Worm (Caenorhabditis elegans) whole organism, young adult: ENCODE data around the gene T05C12.4.
A peak's percentile ranks its signal among the peaks of the same experiment; 100 is the strongest.

ENCODE experiments used
- B0019.2 ChIP-seq: fragments of 200-800 bp; sonication (Bioruptor generic); conservative IDR thresholded peaks from 2 replicates; pipeline ENCODE4 v1.3.6; 2022; ENCODE audit warnings: missing genetic modification reagents, missing genetic modification characterization, missing compliant biosample characterization
- B0336.3 ChIP-seq: fragments of 200-800 bp; sonication (Bioruptor generic); IDR thresholded peaks from 2 replicates; pipeline ENCODE4 v1.3.6; 2022; ENCODE audit warnings: missing genetic modification characterization, missing compliant biosample characterization
- C06A6.2 ChIP-seq: fragments of 200-800 bp; sonication (Bioruptor generic); conservative IDR thresholded peaks from 2 replicates; pipeline ENCODE4 v1.3.6; 2022; ENCODE audit warnings: missing genetic modification characterization, missing compliant biosample characterization
- F10E7.11 ChIP-seq: sonication (generic microtip); optimal IDR thresholded peaks from 2 replicates; lab custom pipeline; 2017; ENCODE audit warnings: mild to moderate bottlenecking, missing genetic modification characterization, moderate library complexity, missing compliant biosample characterization
- F49E8.2 ChIP-seq: sonication (generic microtip); optimal IDR thresholded peaks from 3 replicates; lab custom pipeline; 2017; ENCODE audit warnings: missing genetic modification characterization, mild to moderate bottlenecking, missing compliant biosample characterization, antibody characterized with exemption, moderate library complexity; ENCODE audit not compliant: insufficient read depth
- F55B11.4 ChIP-seq: sonication (generic microtip); optimal IDR thresholded peaks from 2 replicates; lab custom pipeline; 2016; ENCODE audit warnings: missing compliant biosample characterization, missing genetic modification characterization, borderline replicate concordance; ENCODE audit not compliant: insufficient read depth
- K11D2.4 ChIP-seq: fragments of 200-800 bp; sonication (Bioruptor generic); IDR thresholded peaks from 2 replicates; pipeline ENCODE4 v1.3.6; 2022; ENCODE audit warnings: missing genetic modification reagents, missing genetic modification characterization, missing compliant biosample characterization
- K12H6.12 ChIP-seq: fragments of 200-800 bp; sonication (Bioruptor generic); optimal IDR thresholded peaks from 2 replicates; lab custom pipeline; 2018; ENCODE audit warnings: mild to moderate bottlenecking, missing genetic modification characterization, missing compliant biosample characterization
- T07F8.4 ChIP-seq: sonication (generic microtip); optimal IDR thresholded peaks from 2 replicates; lab custom pipeline; 2016; ENCODE audit warnings: mild to moderate bottlenecking, missing genetic modification characterization, moderate library complexity, missing compliant biosample characterization
- Y53F4B.3 ChIP-seq: fragments of 200-800 bp; sonication (Bioruptor generic); IDR thresholded peaks from 2 replicates; pipeline ENCODE4 v1.3.6; 2022; ENCODE audit warnings: missing genetic modification reagents, missing genetic modification characterization, missing compliant biosample characterization
- Y53G8AR.9 ChIP-seq: fragments of 200-800 bp; sonication (Bioruptor generic); conservative IDR thresholded peaks from 2 replicates; pipeline ENCODE4 v1.3.6; 2022; ENCODE audit warnings: missing genetic modification reagents, missing genetic modification characterization, missing compliant biosample characterization
- Y56A3A.18 ChIP-seq: fragments of 200-800 bp; sonication (Bioruptor generic); IDR thresholded peaks from 2 replicates; pipeline ENCODE4 v1.3.6; 2022; ENCODE audit warnings: missing genetic modification reagents, missing genetic modification characterization, missing compliant biosample characterization
- Y79H2A.3 ChIP-seq: fragments of 200-800 bp; sonication (Bioruptor generic); conservative IDR thresholded peaks from 2 replicates; pipeline ENCODE4 v1.3.6; 2022; ENCODE audit warnings: missing genetic modification reagents, missing genetic modification characterization, missing compliant biosample characterization
- ZK185.1 ChIP-seq: sonication (generic microtip); optimal IDR thresholded peaks from 2 replicates; lab custom pipeline; 2016; ENCODE audit warnings: mild to moderate bottlenecking, missing genetic modification characterization, missing compliant biosample characterization; ENCODE audit not compliant: poor library complexity, severe bottlenecking
- ama-1 ChIP-seq, 3 experiments: fragments of 150-350 bp in 1 of 3; sonication (generic microtip) in 2 of 3; optimal IDR thresholded peaks; 2 replicates each; lab custom pipeline; 2014 to 2018; ENCODE audit warnings: missing biosample characterization in 2 of 3, missing genetic modification characterization in 2 of 3, missing genetic modification reagents in 2 of 3
- aptf-3 ChIP-seq: fragments of 200-800 bp; sonication (Bioruptor generic); IDR thresholded peaks from 2 replicates; pipeline ENCODE4 v1.3.6; 2022; ENCODE audit warnings: missing genetic modification characterization, missing compliant biosample characterization
- atf-7 ChIP-seq: sonication (generic microtip); optimal IDR thresholded peaks from 2 replicates; lab custom pipeline; 2017; ENCODE audit warnings: mild to moderate bottlenecking, missing genetic modification characterization, missing compliant biosample characterization
- attf-5 ChIP-seq: fragments of 200-800 bp; sonication (Bioruptor generic); optimal IDR thresholded peaks from 2 replicates; lab custom pipeline; 2018; ENCODE audit warnings: mild to moderate bottlenecking, missing genetic modification characterization, missing compliant biosample characterization
- attf-6 ChIP-seq: fragments of 200-800 bp; sonication (Bioruptor generic); IDR thresholded peaks from 2 replicates; pipeline ENCODE4 v1.3.6; 2022; ENCODE audit warnings: missing genetic modification reagents, missing genetic modification characterization, missing compliant biosample characterization
- ceh-27 ChIP-seq: fragments of 200-800 bp; sonication (Bioruptor generic); optimal IDR thresholded peaks from 2 replicates; lab custom pipeline; 2018; ENCODE audit warnings: mild to moderate bottlenecking, missing genetic modification characterization, moderate library complexity, missing compliant biosample characterization
- ceh-40 ChIP-seq: fragments of 200-800 bp; sonication (Bioruptor generic); IDR thresholded peaks from 2 replicates; pipeline ENCODE4 v1.3.6; 2022; ENCODE audit warnings: missing genetic modification characterization, missing compliant biosample characterization
- ceh-79 ChIP-seq: sonication (generic microtip); optimal IDR thresholded peaks from 2 replicates; lab custom pipeline; 2017; ENCODE audit warnings: mild to moderate bottlenecking, missing genetic modification characterization, missing compliant biosample characterization
- ceh-91 ChIP-seq: fragments of 200-800 bp; sonication (Bioruptor generic); IDR thresholded peaks from 2 replicates; pipeline ENCODE4 v1.3.6; 2022; ENCODE audit warnings: missing genetic modification reagents, missing genetic modification characterization, missing compliant biosample characterization
- dpl-1 ChIP-seq: fragments of 150-350 bp; optimal IDR thresholded peaks from 2 replicates; lab custom pipeline; 2014; ENCODE audit warnings: missing biosample characterization, missing genetic modification reagents, missing genetic modification characterization
- efl-1 ChIP-seq: fragments of 150-350 bp; optimal IDR thresholded peaks from 2 replicates; lab custom pipeline; 2014; ENCODE audit warnings: missing biosample characterization, missing genetic modification reagents, missing genetic modification characterization
- him-1 ChIP-seq: sonication (generic microtip); optimal IDR thresholded peaks from 2 replicates; lab custom pipeline; 2016; ENCODE audit warnings: missing genotype, missing genetic modification reagents, missing genetic modification characterization, missing compliant biosample characterization
- hmg-20 ChIP-seq: fragments of 200-800 bp; sonication (Bioruptor generic); IDR thresholded peaks from 2 replicates; pipeline ENCODE4 v1.3.6; 2022; ENCODE audit warnings: missing genetic modification reagents, missing genetic modification characterization, missing compliant biosample characterization
- let-526 ChIP-seq: fragments of 200-800 bp; sonication (Bioruptor generic); IDR thresholded peaks from 2 replicates; pipeline ENCODE4 v1.3.6; 2022; ENCODE audit warnings: missing genetic modification reagents, missing genetic modification characterization, missing compliant biosample characterization
- let-607 ChIP-seq, 2 experiments: fragments of 200-800 bp in 1 of 2; sonication (Bioruptor generic) in 1 of 2; sonication (generic microtip) in 1 of 2; optimal IDR thresholded peaks; 2 replicates each; lab custom pipeline; 2016 to 2018; ENCODE audit warnings: mild to moderate bottlenecking in 2 of 2, missing compliant biosample characterization in 2 of 2, missing genetic modification characterization in 2 of 2, moderate library complexity in 2 of 2, missing genotype in 1 of 2
- lin-35 ChIP-seq, 3 experiments: fragments of 150-350 bp in 2 of 3; sonication (generic microtip) in 1 of 3; optimal IDR thresholded peaks; 2 replicates each; lab custom pipeline; 2014 to 2018; ENCODE audit warnings: missing biosample characterization in 3 of 3, missing genetic modification characterization in 3 of 3, missing genetic modification reagents in 3 of 3
- lsy-27 ChIP-seq: sonication (generic microtip); optimal IDR thresholded peaks from 2 replicates; lab custom pipeline; 2017; ENCODE audit warnings: missing genetic modification characterization, mild to moderate bottlenecking, missing compliant biosample characterization, antibody characterized with exemption, missing genotype, borderline replicate concordance; ENCODE audit not compliant: insufficient read depth
- madf-6 ChIP-seq: fragments of 200-800 bp; sonication (Bioruptor generic); IDR thresholded peaks from 2 replicates; pipeline ENCODE4 v1.3.6; 2022; ENCODE audit warnings: missing genetic modification reagents, missing genetic modification characterization, missing compliant biosample characterization
- madf-8 ChIP-seq: fragments of 200-800 bp; sonication (Bioruptor generic); conservative IDR thresholded peaks from 2 replicates; pipeline ENCODE4 v1.3.6; 2022; ENCODE audit warnings: missing genetic modification reagents, missing genetic modification characterization, missing compliant biosample characterization
- mcd-1 ChIP-seq: fragments of 200-800 bp; sonication (Bioruptor generic); IDR thresholded peaks from 2 replicates; pipeline ENCODE4 v1.3.6; 2022; ENCODE audit warnings: missing genetic modification reagents, missing genetic modification characterization, missing compliant biosample characterization
- mes-4 ChIP-seq: sonication (generic microtip); optimal IDR thresholded peaks from 2 replicates; lab custom pipeline; 2016; ENCODE audit warnings: missing genotype, missing genetic modification characterization, missing compliant biosample characterization
- mxl-1 ChIP-seq: sonication (generic microtip); optimal IDR thresholded peaks from 2 replicates; lab custom pipeline; 2016; ENCODE audit warnings: missing genetic modification characterization, missing compliant biosample characterization
- pbrm-1 ChIP-seq: fragments of 200-800 bp; sonication (Bioruptor generic); IDR thresholded peaks from 2 replicates; pipeline ENCODE4 v1.3.6; 2022; ENCODE audit warnings: missing genetic modification reagents, missing genetic modification characterization, missing compliant biosample characterization
- rcor-1 ChIP-seq: fragments of 200-800 bp; sonication (Bioruptor generic); IDR thresholded peaks from 2 replicates; pipeline ENCODE4 v1.3.6; 2022; ENCODE audit warnings: missing genetic modification reagents, missing genetic modification characterization, missing compliant biosample characterization
- snpc-3.4 ChIP-seq: sonication (generic microtip); optimal IDR thresholded peaks from 2 replicates; lab custom pipeline; 2017; ENCODE audit warnings: missing genetic modification characterization, mild to moderate bottlenecking, missing compliant biosample characterization, antibody characterized with exemption, moderate library complexity, missing genotype, missing genetic modification reagents
- somi-1 ChIP-seq: fragments of 200-800 bp; sonication (Bioruptor generic); optimal IDR thresholded peaks from 2 replicates; lab custom pipeline; 2018; ENCODE audit warnings: mild to moderate bottlenecking, missing genetic modification characterization, missing compliant biosample characterization
- sptf-2 ChIP-seq: fragments of 200-800 bp; sonication (Bioruptor generic); optimal IDR thresholded peaks from 2 replicates; lab custom pipeline; 2018; ENCODE audit warnings: mild to moderate bottlenecking, missing genetic modification characterization, missing compliant biosample characterization
- tlf-1 ChIP-seq: fragments of 200-800 bp; sonication (Bioruptor generic); optimal IDR thresholded peaks from 2 replicates; lab custom pipeline; 2018; ENCODE audit warnings: mild to moderate bottlenecking, missing genetic modification characterization, missing compliant biosample characterization
- ztf-18 ChIP-seq: sonication (generic microtip); optimal IDR thresholded peaks from 2 replicates; lab custom pipeline; 2016; ENCODE audit warnings: missing genotype, mild to moderate bottlenecking, missing genetic modification characterization, missing compliant biosample characterization
- ztf-25 ChIP-seq: fragments of 200-800 bp; sonication (Bioruptor generic); IDR thresholded peaks from 2 replicates; pipeline ENCODE4 v1.3.6; 2022; ENCODE audit warnings: missing genetic modification reagents, missing genetic modification characterization, missing compliant biosample characterization
- ztf-28 ChIP-seq: fragments of 200-800 bp; sonication (Bioruptor generic); IDR thresholded peaks from 2 replicates; pipeline ENCODE4 v1.3.6; 2022; ENCODE audit warnings: missing genetic modification reagents, missing genetic modification characterization, missing compliant biosample characterization

T05C12.4 gene

ce11 chrII:8187516-8187915 is 7.3 kb upstream of the T05C12.4 start (continued):
- TF ChIP-seq ceh-27 (no peak), K11D2.4 (GFP tag; lab: Robert Waterston, UW) (no peak)
- TF ChIP-seq, all 124 proteins: peak for 12

ce11 chrII:8185016-8185493 is 4.9 kb upstream of the T05C12.4 start, which contains the start of the genes mig-5 and cct-1:
Gene mig-5, minus strand, starts transcription at chrII:8185023.
Gene cct-1, plus strand, starts transcription at chrII:8185443.
- TF ChIP-seq ceh-40 (no peak), C06A6.2 (GFP tag; lab: Robert Waterston, UW) (peak; percentile 86), ceh-79 (tag; lab: Kevin White, UChicago) (no peak), let-526 (GFP tag; lab: Robert Waterston, UW) (peak; percentile 64; the same call in 1 of the 2 replicates), mcd-1 (GFP tag; lab: Robert Waterston, UW) (peak; percentile 99), attf-5 (GFP tag; lab: Kevin White, UChicago) (peak; percentile 96), dpl-1 (GFP tag; lab: Kevin White, UChicago) (peak; percentile 53), ztf-18 (tag; lab: Kevin White, UChicago) (peak; percentile 77), rcor-1 (GFP tag; lab: Robert Waterston, UW) (peak; percentile 91), aptf-3 (GFP tag; lab: Robert Waterston, UW) (no peak), atf-7 (tag; lab: Kevin White, UChicago) (peak; percentile 73), F10E7.11 (no peak), ZK185.1 (tag; lab: Kevin White, UChicago) (peak; percentile 96), F49E8.2 (peak; percentile 70), madf-8 (peak; percentile 71), lsy-27 (tag; lab: Kevin White, UChicago) (no peak), Y53G8AR.9 (GFP tag; lab: Robert Waterston, UW) (peak; percentile 77; the same call in 1 of the 2 replicates), pbrm-1 (GFP tag; lab: Robert Waterston, UW) (peak; percentile 94), ceh-91 (peak; percentile 87), efl-1 (GFP tag; lab: Kevin White, UChicago) (peak; percentile 81), let-607 (tag; optimal IDR thresholded peaks at IDR 0.05; lab: Kevin White, UChicago) (peak in 1 of 2 experiments; percentile 84), madf-6 (peak; percentile 85), Y53F4B.3 (GFP tag; lab: Robert Waterston, UW) (no peak), somi-1 (GFP tag; lab: Kevin White, UChicago) (peak; percentile 87), snpc-3.4 (tag; lab: Kevin White, UChicago) (peak; percentile 26), ama-1 (optimal IDR thresholded peaks at IDR 0.05; lab: Kevin White, UChicago) (no peak), ama-1 (GFP tag; optimal IDR thresholded peaks at IDR 0.05; lab: Kevin White, UChicago) (no peak), hmg-20 (peak; percentile 73; the same call in 1 of the 2 replicates), tlf-1 (GFP tag; lab: Kevin White, UChicago) (peak; percentile 84), B0336.3 (GFP tag; lab: Robert Waterston, UW) (peak; percentile 79), T07F8.4 (tag; lab: Kevin White, UChicago) (peak; percentile 9), sptf-2 (GFP tag; lab: Kevin White, UChicago) (no peak), K11D2.4 (GFP tag; lab: Robert Waterston, UW) (peak; percentile 94), lin-35 (GFP tag; optimal IDR thresholded peaks at IDR 0.05; lab: Kevin White, UChicago) (peak in 2 of 3 experiments; percentile 77 to 92), K12H6.12 (tag; lab: Kevin White, UChicago) (peak; percentile 77), Y79H2A.3 (GFP tag; lab: Robert Waterston, UW) (no peak), Y56A3A.18 (GFP tag; lab: Robert Waterston, UW) (peak; percentile 86; the same call in 1 of the 2 replicates), ztf-25 (GFP tag; lab: Robert Waterston, UW) (no peak), attf-6 (GFP tag; lab: Robert Waterston, UW) (0 out of 2 replicates have a peak, but pooled peaks have one; percentile 33), him-1 (peak; percentile 54), ztf-28 (GFP tag; lab: Robert Waterston, UW) (0 out of 2 replicates have a peak, but pooled peaks have one; percentile 18), mxl-1 (no peak), mes-4 (tag; lab: Kevin White, UChicago) (no peak), B0019.2 (GFP tag; lab: Robert Waterston, UW) (0 out of 2 replicates have a peak, but pooled peaks have one; percentile 22), F55B11.4 (tag; lab: Kevin White, UChicago) (no peak)
